Worm (Caenorhabditis elegans): ENCODE results near the gene cutc-1.

Gene cutc-1

ce11 chrIII:8405449-8405962 is 2.1 kb upstream of the cutc-1 start, which contains the start of the genes ubxn-4 and cyy-1:
Gene ubxn-4, minus strand, starts transcription at chrIII:8405562.
Gene cyy-1, plus strand, starts transcription at chrIII:8405874.
- TF ChIP-seq dpff-1 (tag; optimal IDR thresholded peaks at IDR 0.05): no peak
- no peak for TF ChIP-seq nfyb-1 (GFP tag; IDR thresholded peaks at IDR 0.05)
- no peak for TF ChIP-seq ztf-3 (GFP tag; optimal IDR thresholded peaks at IDR 0.05)
- no peak for TF ChIP-seq nhr-27 (tag; optimal IDR thresholded peaks at IDR 0.05)
- TF ChIP-seq K12H6.12 (tag; optimal IDR thresholded peaks at IDR 0.05): no peak
- TF ChIP-seq snpc-1.3 (tag; optimal IDR thresholded peaks at IDR 0.05; ENCODE audit: insufficient read depth): no peak
- TF ChIP-seq C17E4.6 (GFP tag; IDR thresholded peaks at IDR 0.05): no peak
- no peak for TF ChIP-seq nfya-2 (GFP tag; IDR thresholded peaks at IDR 0.05)
- TF ChIP-seq F22D6.2 (tag; optimal IDR thresholded peaks at IDR 0.05): no peak
- TF ChIP-seq ceh-27 (GFP tag; optimal IDR thresholded peaks at IDR 0.05): no peak
- no peak for TF ChIP-seq tbx-9 (tag; optimal IDR thresholded peaks at IDR 0.05; ENCODE audit: borderline replicate concordance)
- no peak for TF ChIP-seq nhr-80 (tag; optimal IDR thresholded peaks at IDR 0.05)
- no peak for TF ChIP-seq sdz-38 (tag; optimal IDR thresholded peaks at IDR 0.05)
- no peak for TF ChIP-seq sptf-2 (GFP tag; optimal IDR thresholded peaks at IDR 0.05)

- TF ChIP-seq attf-6 (GFP tag; IDR thresholded peaks at IDR 0.05): no peak
- no peak for TF ChIP-seq egrh-3 (GFP tag; IDR thresholded peaks at IDR 0.05)
Measured at ce11 chrIII:8402633-8403032, 774 bp downstream of the cutc-1 start.

ce11 chrIII:8401887-8402286 is 1.5 kb downstream of the cutc-1 start, which contains the start of gene lap-1:
Gene lap-1, minus strand, starts transcription at chrIII:8401928.
- TF ChIP-seq cebp-1 (GFP tag; IDR thresholded peaks at IDR 0.05): no peak
- TF ChIP-seq cebp-1 (tag; optimal IDR thresholded peaks at IDR 0.05): peak; percentile 28
- no peak for TF ChIP-seq xnd-1 (tag; optimal IDR thresholded peaks at IDR 0.05)
- peak; percentile 48 for TF ChIP-seq nhr-80 (tag; optimal IDR thresholded peaks at IDR 0.05)

ce11 chrIII:8400478-8400877 is 2.9 kb downstream of the cutc-1 start:
- TF ChIP-seq cebp-1 (GFP tag; IDR thresholded peaks at IDR 0.05) (0 out of 2 replicates have a peak, but pooled peaks have one; percentile 35), cebp-1 (tag; optimal IDR thresholded peaks at IDR 0.05) (no peak), snpc-1.1 (tag; optimal IDR thresholded peaks at IDR 0.05; ENCODE audit: insufficient read depth) (no peak), unc-62 (GFP tag; optimal IDR thresholded peaks at IDR 0.05) (no peak), nfyb-1 (GFP tag; IDR thresholded peaks at IDR 0.05) (0 out of 2 replicates have a peak, but pooled peaks have one; percentile 42), snpc-4 (GFP tag; optimal IDR thresholded peaks at IDR 0.05) (no peak), snpc-4 (tag; optimal IDR thresholded peaks at IDR 0.05) (no peak), repo-1 (tag; optimal IDR thresholded peaks at IDR 0.05) (no peak), nhr-80 (tag; optimal IDR thresholded peaks at IDR 0.05) (peak; percentile 97), pbrm-1 (GFP tag; IDR thresholded peaks at IDR 0.05) (no peak), lin-26 (GFP tag; IDR thresholded peaks at IDR 0.05) (no peak), rec-8 (tag; optimal IDR thresholded peaks at IDR 0.05) (no peak), B0035.1 (tag; optimal IDR thresholded peaks at IDR 0.05) (no peak), aptf-2 (GFP tag; conservative IDR thresholded peaks at IDR 0.05) (no peak), ets-4 (GFP tag; optimal IDR thresholded peaks at IDR 0.05) (peak; percentile 66), dpff-1 (tag; optimal IDR thresholded peaks at IDR 0.05) (no peak), sdz-38 (tag; optimal IDR thresholded peaks at IDR 0.05) (no peak), dox-1 (GFP tag; IDR thresholded peaks at IDR 0.05) (peak; percentile 44; the same call in 1 of the 2 replicates), mes-4 (tag; optimal IDR thresholded peaks at IDR 0.05) (no peak), F52B5.7 (tag; optimal IDR thresholded peaks at IDR 0.05) (no peak), somi-1 (GFP tag; optimal IDR thresholded peaks at IDR 0.05) (no peak), fkh-3 (tag; optimal IDR thresholded peaks at IDR 0.05) (no peak), F33H1.4 (GFP tag; IDR thresholded peaks at IDR 0.05) (no peak), mxl-1 (tag; optimal IDR thresholded peaks at IDR 0.05) (no peak), gei-17 (GFP tag; optimal IDR thresholded peaks at IDR 0.05) (no peak), ztf-3 (GFP tag; optimal IDR thresholded peaks at IDR 0.05) (no peak), zfh-2 (GFP tag; conservative IDR thresholded peaks at IDR 0.05) (no peak), egrh-3 (GFP tag; IDR thresholded peaks at IDR 0.05) (no peak)

Measured in whole organism, young adult.